Worm (Caenorhabditis elegans) whole organism, young adult: ENCODE data around the gene F41H10.4.

Experiments
- C17E4.6 ChIP-seq: fragments of 200-800 bp; sonication (Bioruptor generic); IDR thresholded peaks from 2 replicates; pipeline ENCODE4 v1.3.6; 2022; ENCODE audit warnings: missing genetic modification reagents, missing genetic modification characterization, missing compliant biosample characterization
- F10E7.11 ChIP-seq: sonication (generic microtip); optimal IDR thresholded peaks from 2 replicates; lab custom pipeline; 2017; ENCODE audit warnings: mild to moderate bottlenecking, missing genetic modification characterization, moderate library complexity, missing compliant biosample characterization
- F23B12.7 ChIP-seq: sonication (generic microtip); optimal IDR thresholded peaks from 2 replicates; lab custom pipeline; 2017; ENCODE audit warnings: missing genetic modification characterization, mild to moderate bottlenecking, missing compliant biosample characterization, antibody characterized with exemption, moderate library complexity; ENCODE audit not compliant: insufficient read depth
- F33H1.4 ChIP-seq: fragments of 200-800 bp; sonication (Bioruptor generic); IDR thresholded peaks from 2 replicates; pipeline ENCODE4 v1.3.6; 2022; ENCODE audit warnings: missing genetic modification reagents, missing genetic modification characterization, missing compliant biosample characterization
- F57C9.4 ChIP-seq: sonication (generic microtip); optimal IDR thresholded peaks from 2 replicates; lab custom pipeline; 2017; ENCODE audit warnings: mild to moderate bottlenecking, missing genetic modification characterization, missing compliant biosample characterization
- K11D2.4 ChIP-seq: fragments of 200-800 bp; sonication (Bioruptor generic); IDR thresholded peaks from 2 replicates; pipeline ENCODE4 v1.3.6; 2022; ENCODE audit warnings: missing genetic modification reagents, missing genetic modification characterization, missing compliant biosample characterization
- Y53F4B.3 ChIP-seq: fragments of 200-800 bp; sonication (Bioruptor generic); IDR thresholded peaks from 2 replicates; pipeline ENCODE4 v1.3.6; 2022; ENCODE audit warnings: missing genetic modification reagents, missing genetic modification characterization, missing compliant biosample characterization
- Y95B8A.8 ChIP-seq: fragments of 200-800 bp; sonication (Bioruptor generic); IDR thresholded peaks from 2 replicates; pipeline ENCODE4 v1.3.6; 2022; ENCODE audit warnings: missing genetic modification reagents, missing genetic modification characterization, missing compliant biosample characterization
- akir-1 ChIP-seq: fragments of 200-800 bp; sonication (Bioruptor generic); optimal IDR thresholded peaks from 2 replicates; lab custom pipeline; 2018; ENCODE audit warnings: mild to moderate bottlenecking, missing genetic modification characterization, moderate library complexity, missing compliant biosample characterization
- ama-1 ChIP-seq, 3 experiments: fragments of 150-350 bp in 1 of 3; sonication (generic microtip) in 2 of 3; optimal IDR thresholded peaks; 2 replicates each; lab custom pipeline; 2014 to 2018; ENCODE audit warnings: missing biosample characterization in 2 of 3, missing genetic modification characterization in 2 of 3, missing genetic modification reagents in 2 of 3
- aptf-3 ChIP-seq: fragments of 200-800 bp; sonication (Bioruptor generic); IDR thresholded peaks from 2 replicates; pipeline ENCODE4 v1.3.6; 2022; ENCODE audit warnings: missing genetic modification characterization, missing compliant biosample characterization
- attf-6 ChIP-seq: fragments of 200-800 bp; sonication (Bioruptor generic); IDR thresholded peaks from 2 replicates; pipeline ENCODE4 v1.3.6; 2022; ENCODE audit warnings: missing genetic modification reagents, missing genetic modification characterization, missing compliant biosample characterization
- cebp-1 ChIP-seq, 2 experiments: fragments of 200-800 bp in 1 of 2; sonication (Bioruptor generic) in 1 of 2; sonication (generic microtip) in 1 of 2; IDR thresholded peaks in 1 of 2; optimal IDR thresholded peaks in 1 of 2; 2 replicates each; pipeline versions ENCODE4 v1.3.6 to Lab custom; 2017 to 2022; ENCODE audit warnings: missing compliant biosample characterization in 2 of 2, missing genetic modification characterization in 2 of 2, mild to moderate bottlenecking in 1 of 2, missing genetic modification reagents in 1 of 2, moderate library complexity in 1 of 2
- cebp-2 ChIP-seq: fragments of 200-800 bp; sonication (Bioruptor generic); IDR thresholded peaks from 2 replicates; pipeline ENCODE4 v1.3.6; 2022; ENCODE audit warnings: missing genetic modification characterization, missing compliant biosample characterization
- die-1 ChIP-seq: sonication (generic microtip); optimal IDR thresholded peaks from 2 replicates; lab custom pipeline; 2016; ENCODE audit warnings: missing genotype, mild to moderate bottlenecking, missing genetic modification characterization, missing compliant biosample characterization
- efl-1 ChIP-seq: fragments of 150-350 bp; optimal IDR thresholded peaks from 2 replicates; lab custom pipeline; 2014; ENCODE audit warnings: missing biosample characterization, missing genetic modification reagents, missing genetic modification characterization
- ekl-4 ChIP-seq: fragments of 200-800 bp; sonication (Bioruptor generic); IDR thresholded peaks from 2 replicates; pipeline ENCODE4 v1.3.6; 2022; ENCODE audit warnings: missing genetic modification reagents, missing genetic modification characterization, missing compliant biosample characterization
- hmg-1.2 ChIP-seq: fragments of 200-800 bp; sonication (Bioruptor generic); IDR thresholded peaks from 2 replicates; pipeline ENCODE4 v1.3.6; 2022; ENCODE audit warnings: missing genetic modification reagents, missing genetic modification characterization, missing compliant biosample characterization
- hrde-1 ChIP-seq: sonication (generic microtip); optimal IDR thresholded peaks from 2 replicates; lab custom pipeline; 2016; ENCODE audit warnings: missing genetic modification characterization, mild to moderate bottlenecking, missing compliant biosample characterization, moderate library complexity, missing genotype, missing genetic modification reagents, borderline replicate concordance
- hsf-1 ChIP-seq: fragments of 200-800 bp; sonication (Bioruptor generic); IDR thresholded peaks from 2 replicates; pipeline ENCODE4 v1.3.6; 2022; ENCODE audit warnings: missing genetic modification reagents, missing genetic modification characterization, missing compliant biosample characterization
- let-526 ChIP-seq: fragments of 200-800 bp; sonication (Bioruptor generic); IDR thresholded peaks from 2 replicates; pipeline ENCODE4 v1.3.6; 2022; ENCODE audit warnings: missing genetic modification reagents, missing genetic modification characterization, missing compliant biosample characterization
- let-607 ChIP-seq, 2 experiments: fragments of 200-800 bp in 1 of 2; sonication (Bioruptor generic) in 1 of 2; sonication (generic microtip) in 1 of 2; optimal IDR thresholded peaks; 2 replicates each; lab custom pipeline; 2016 to 2018; ENCODE audit warnings: mild to moderate bottlenecking in 2 of 2, missing compliant biosample characterization in 2 of 2, missing genetic modification characterization in 2 of 2, moderate library complexity in 2 of 2, missing genotype in 1 of 2
- lin-26 ChIP-seq: fragments of 200-800 bp; sonication (Bioruptor generic); IDR thresholded peaks from 2 replicates; pipeline ENCODE4 v1.3.6; 2022; ENCODE audit warnings: missing genetic modification reagents, missing genetic modification characterization, missing compliant biosample characterization
- lsl-1 ChIP-seq: fragments of 200-800 bp; sonication (Bioruptor generic); optimal IDR thresholded peaks from 2 replicates; lab custom pipeline; 2018; ENCODE audit warnings: mild to moderate bottlenecking, missing genetic modification characterization, moderate library complexity, missing compliant biosample characterization
- madf-10 ChIP-seq: sonication (generic microtip); optimal IDR thresholded peaks from 2 replicates; lab custom pipeline; 2016; ENCODE audit warnings: mild to moderate bottlenecking, missing genetic modification characterization, missing compliant biosample characterization
- madf-8 ChIP-seq: fragments of 200-800 bp; sonication (Bioruptor generic); conservative IDR thresholded peaks from 2 replicates; pipeline ENCODE4 v1.3.6; 2022; ENCODE audit warnings: missing genetic modification reagents, missing genetic modification characterization, missing compliant biosample characterization
- mes-4 ChIP-seq: sonication (generic microtip); optimal IDR thresholded peaks from 2 replicates; lab custom pipeline; 2016; ENCODE audit warnings: missing genotype, missing genetic modification characterization, missing compliant biosample characterization
- mxl-1 ChIP-seq: sonication (generic microtip); optimal IDR thresholded peaks from 2 replicates; lab custom pipeline; 2016; ENCODE audit warnings: missing genetic modification characterization, missing compliant biosample characterization
- nfyb-1 ChIP-seq: fragments of 200-800 bp; sonication (Bioruptor generic); IDR thresholded peaks from 2 replicates; pipeline ENCODE4 v1.3.6; 2022; ENCODE audit warnings: missing genetic modification reagents, missing genetic modification characterization, missing compliant biosample characterization
- nhr-80 ChIP-seq: sonication (generic microtip); optimal IDR thresholded peaks from 2 replicates; lab custom pipeline; 2016; ENCODE audit warnings: missing genetic modification characterization, missing compliant biosample characterization
- nhr-90 ChIP-seq: sonication (generic microtip); optimal IDR thresholded peaks from 2 replicates; lab custom pipeline; 2016; ENCODE audit warnings: missing genotype, mild to moderate bottlenecking, missing genetic modification characterization, missing compliant biosample characterization
- pbrm-1 ChIP-seq: fragments of 200-800 bp; sonication (Bioruptor generic); IDR thresholded peaks from 2 replicates; pipeline ENCODE4 v1.3.6; 2022; ENCODE audit warnings: missing genetic modification reagents, missing genetic modification characterization, missing compliant biosample characterization
- rcor-1 ChIP-seq: fragments of 200-800 bp; sonication (Bioruptor generic); IDR thresholded peaks from 2 replicates; pipeline ENCODE4 v1.3.6; 2022; ENCODE audit warnings: missing genetic modification reagents, missing genetic modification characterization, missing compliant biosample characterization
- snpc-1.1 ChIP-seq: sonication (generic microtip); optimal IDR thresholded peaks from 2 replicates; lab custom pipeline; 2017; ENCODE audit warnings: missing genetic modification characterization, mild to moderate bottlenecking, missing compliant biosample characterization, antibody characterized with exemption, moderate library complexity, missing genotype, missing genetic modification reagents; ENCODE audit not compliant: insufficient read depth
- snpc-1.3 ChIP-seq: sonication (generic microtip); optimal IDR thresholded peaks from 2 replicates; lab custom pipeline; 2017; ENCODE audit warnings: missing genetic modification characterization, mild to moderate bottlenecking, missing compliant biosample characterization, antibody characterized with exemption, moderate library complexity, missing genotype, missing genetic modification reagents; ENCODE audit not compliant: insufficient read depth
- tbp1 ChIP-seq: fragments of 200-800 bp; sonication (Bioruptor generic); optimal IDR thresholded peaks from 2 replicates; lab custom pipeline; 2018; ENCODE audit warnings: mild to moderate bottlenecking, missing genetic modification characterization, missing compliant biosample characterization
- xnd-1 ChIP-seq: sonication (generic microtip); optimal IDR thresholded peaks from 2 replicates; lab custom pipeline; 2016; ENCODE audit warnings: missing genotype, missing genetic modification reagents, missing genetic modification characterization, missing compliant biosample characterization
- ztf-18 ChIP-seq: sonication (generic microtip); optimal IDR thresholded peaks from 2 replicates; lab custom pipeline; 2016; ENCODE audit warnings: missing genotype, mild to moderate bottlenecking, missing genetic modification characterization, missing compliant biosample characterization
- ztf-3 ChIP-seq: fragments of 200-800 bp; sonication (Bioruptor generic); optimal IDR thresholded peaks from 2 replicates; lab custom pipeline; 2018; ENCODE audit warnings: mild to moderate bottlenecking, missing genetic modification characterization, missing compliant biosample characterization
- ztf-6 ChIP-seq: fragments of 200-800 bp; sonication (Bioruptor generic); IDR thresholded peaks from 2 replicates; pipeline ENCODE4 v1.3.6; 2022; ENCODE audit warnings: missing genetic modification reagents, missing genetic modification characterization, missing compliant biosample characterization

F41H10.4 gene

DNA sequence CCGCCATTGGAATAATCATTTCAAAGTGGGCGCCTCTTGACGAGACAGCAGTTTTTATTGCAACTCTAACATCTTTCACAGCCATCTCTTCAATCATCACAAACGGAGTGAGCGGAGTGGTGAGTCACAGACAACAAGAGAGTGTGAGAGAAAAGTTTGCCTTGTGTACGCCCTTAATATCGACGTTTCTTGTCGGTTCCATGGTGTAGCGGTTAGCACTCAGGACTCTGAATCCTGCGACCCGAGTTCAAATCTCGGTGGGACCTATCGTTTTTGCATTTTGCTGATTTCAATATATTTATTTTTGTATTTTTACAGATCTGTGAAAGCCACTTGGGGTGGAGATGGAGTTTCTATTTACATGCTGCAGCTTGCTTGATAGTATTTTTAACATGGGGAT is 29.8 kb upstream of the F41H10.4 start (continued):
- TF ChIP-seq pbrm-1 (GFP tag; lab: Robert Waterston, UW), result no peak
- TF ChIP-seq lin-26 (GFP tag; lab: Robert Waterston, UW), result no peak; the same call in none of the 2 replicates
- no peak for TF ChIP-seq akir-1
- TF ChIP-seq ztf-3 (GFP tag; lab: Kevin White, UChicago), result no peak
- peak; percentile 17 for TF ChIP-seq F33H1.4 (GFP tag; lab: Robert Waterston, UW)
- peak; percentile 96 for TF ChIP-seq tbp1 (GFP tag; lab: Kevin White, UChicago)
- TF ChIP-seq xnd-1 (tag; lab: Kevin White, UChicago), result no peak

DNA sequence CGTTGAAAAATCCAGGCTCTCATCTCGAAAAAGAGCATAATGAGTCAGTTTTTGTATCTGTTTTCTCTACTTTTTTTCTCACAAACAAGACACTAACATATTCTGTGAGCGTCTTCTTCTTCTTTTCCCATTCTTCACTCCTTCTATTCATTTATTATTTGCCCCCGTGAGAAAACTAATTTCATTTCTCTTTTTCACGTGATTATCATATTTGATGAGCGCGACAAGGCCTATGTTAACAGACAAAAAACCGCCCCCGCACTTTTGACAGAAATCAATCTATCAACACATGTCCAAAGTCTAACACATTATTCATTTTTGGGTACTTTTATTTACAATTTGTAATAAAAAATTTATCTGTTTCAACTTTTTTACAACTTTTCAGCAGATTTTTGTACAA is 26.7 kb upstream of the F41H10.4 start:
- TF ChIP-seq hsf-1 (GFP tag; lab: Robert Waterston, UW) (no peak), ama-1 (optimal IDR thresholded peaks at IDR 0.05; lab: Kevin White, UChicago) (no peak), ama-1 (GFP tag; optimal IDR thresholded peaks at IDR 0.05; lab: Kevin White, UChicago) (no peak), hmg-1.2 (GFP tag; lab: Robert Waterston, UW) (no peak), mxl-1 (tag; lab: Kevin White, UChicago) (no peak), cebp-1 (GFP tag; IDR thresholded peaks at IDR 0.05; lab: Robert Waterston, UW) (no peak), cebp-1 (tag; optimal IDR thresholded peaks at IDR 0.05; lab: Kevin White, UChicago) (no peak)

DNA sequence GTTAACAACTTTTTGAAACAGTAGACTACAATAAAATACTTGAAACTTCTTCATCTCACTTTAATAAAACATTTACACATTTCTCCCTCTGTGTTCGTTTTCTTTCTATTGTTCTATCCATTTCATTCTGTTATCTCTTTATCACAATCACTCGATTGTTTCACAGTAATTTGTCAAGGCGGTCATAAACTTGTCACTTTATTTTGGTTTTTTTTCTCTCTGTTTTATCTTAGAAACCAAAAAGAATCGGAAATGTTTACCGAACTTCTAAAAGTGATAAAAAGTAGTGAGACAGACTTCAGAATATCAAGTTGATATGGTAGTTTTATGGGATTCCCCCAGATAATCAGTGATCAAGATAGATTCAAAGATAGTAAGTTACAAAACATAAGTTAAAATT is 25.1 kb upstream of the F41H10.4 start, which contains the start of gene Y4C6B.2:
TSS of gene Y4C6B.2 (plus strand) at position 320 of the 400 bp plus-strand sequence.
- TF ChIP-seq K11D2.4 (GFP tag; lab: Robert Waterston, UW) (no peak), nfyb-1 (GFP tag; lab: Robert Waterston, UW) (no peak), hrde-1 (tag; lab: Kevin White, UChicago) (no peak), aptf-3 (GFP tag; lab: Robert Waterston, UW) (no peak), F10E7.11 (no peak), C17E4.6 (GFP tag; lab: Robert Waterston, UW) (no peak), rcor-1 (GFP tag; lab: Robert Waterston, UW) (no peak), ztf-3 (GFP tag; lab: Kevin White, UChicago) (no peak), mes-4 (tag; lab: Kevin White, UChicago) (no peak), madf-8 (GFP tag; lab: Robert Waterston, UW) (no peak)

DNA sequence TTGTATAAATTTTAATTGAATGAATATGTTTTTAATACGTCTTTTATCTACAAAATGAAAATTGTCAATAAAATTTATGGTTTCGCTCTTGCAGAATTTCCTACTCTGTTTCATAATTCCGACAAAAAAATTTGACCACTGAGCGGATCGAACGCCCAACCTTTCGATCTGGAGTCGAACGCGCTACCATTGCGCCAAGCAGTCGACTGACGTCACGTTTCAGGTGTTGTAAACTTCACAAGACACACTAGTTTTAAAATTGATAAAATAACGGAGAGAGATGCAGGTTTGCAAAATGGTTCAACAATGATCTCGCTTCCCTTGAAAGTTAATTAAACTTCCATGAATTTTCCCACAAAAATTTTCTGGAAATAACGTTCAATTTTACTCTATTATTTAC is 20.2 kb upstream of the F41H10.4 start:
- TF ChIP-seq ama-1 (optimal IDR thresholded peaks at IDR 0.05; lab: Kevin White, UChicago) (no peak), ama-1 (GFP tag; optimal IDR thresholded peaks at IDR 0.05; lab: Kevin White, UChicago) (no peak), let-607 (tag; optimal IDR thresholded peaks at IDR 0.05; lab: Kevin White, UChicago) (no peak), ztf-18 (tag; lab: Kevin White, UChicago) (peak; percentile 30), lin-26 (GFP tag; lab: Robert Waterston, UW) (no peak), F57C9.4 (tag; lab: Kevin White, UChicago) (no peak), ztf-6 (no peak), madf-10 (tag; lab: Kevin White, UChicago) (no peak), nfyb-1 (GFP tag; lab: Robert Waterston, UW) (0 out of 2 replicates have a peak, but pooled peaks have one; percentile 36), ztf-3 (GFP tag; lab: Kevin White, UChicago) (no peak), F23B12.7 (tag; lab: Kevin White, UChicago) (peak; percentile 45), nhr-90 (peak; percentile 4), snpc-1.3 (tag; lab: Kevin White, UChicago) (peak; percentile 36), rcor-1 (GFP tag; lab: Robert Waterston, UW) (no peak), lsl-1 (GFP tag; lab: Kevin White, UChicago) (no peak), efl-1 (GFP tag; lab: Kevin White, UChicago) (no peak), die-1 (tag; lab: Kevin White, UChicago) (peak; percentile 47), nhr-80 (tag; lab: Kevin White, UChicago) (peak; percentile 21), pbrm-1 (GFP tag; lab: Robert Waterston, UW) (0 out of 2 replicates have a peak, but pooled peaks have one; percentile 53), mes-4 (tag; lab: Kevin White, UChicago) (no peak), attf-6 (GFP tag; lab: Robert Waterston, UW) (peak; percentile 46; the same call in 1 of the 2 replicates), cebp-2 (GFP tag; lab: Robert Waterston, UW) (no peak), let-526 (no peak), ekl-4 (GFP tag; lab: Robert Waterston, UW) (no peak), Y95B8A.8 (GFP tag; lab: Robert Waterston, UW) (0 out of 2 replicates have a peak, but pooled peaks have one; percentile 24), Y53F4B.3 (no peak), snpc-1.1 (tag; lab: Kevin White, UChicago) (peak; percentile 87)
